Worm (Caenorhabditis elegans) whole organism, L2 larva: ENCODE data around the gene nhr-137.

Source experiments
- R02D3.7 ChIP-seq: fragments of 150-350 bp; optimal IDR thresholded peaks from 2 replicates; lab custom pipeline; 2014; ENCODE audit warnings: missing biosample characterization, missing genetic modification characterization
- alr-1 ChIP-seq: fragments of 150-350 bp; optimal IDR thresholded peaks from 2 replicates; lab custom pipeline; 2014; ENCODE audit warnings: missing biosample characterization, missing genetic modification characterization
- aly-2 ChIP-seq: fragments of 150-350 bp; optimal IDR thresholded peaks from 2 replicates; lab custom pipeline; 2014; ENCODE audit warnings: missing biosample characterization, missing genetic modification characterization
- ama-1 ChIP-seq: fragments of 150-350 bp; optimal IDR thresholded peaks from 2 replicates; lab custom pipeline; 2018; ENCODE audit warnings: inconsistent platforms
- crh-2 ChIP-seq: sonication (generic microtip); optimal IDR thresholded peaks from 2 replicates; lab custom pipeline; 2017; ENCODE audit warnings: missing biosample characterization, missing genetic modification characterization
- dmd-4 ChIP-seq: sonication (generic microtip); optimal IDR thresholded peaks from 2 replicates; lab custom pipeline; 2017; ENCODE audit warnings: missing biosample characterization, missing genetic modification characterization
- egl-27 ChIP-seq: sonication (generic microtip); optimal IDR thresholded peaks from 3 replicates; lab custom pipeline; 2017; ENCODE audit warnings: missing biosample characterization, missing genetic modification reagents, missing genetic modification characterization
- elt-3 ChIP-seq: sonication (generic microtip); optimal IDR thresholded peaks from 2 replicates; lab custom pipeline; 2017; ENCODE audit warnings: missing biosample characterization, missing genetic modification characterization
- fos-1 ChIP-seq: fragments of 150-350 bp; optimal IDR thresholded peaks from 2 replicates; lab custom pipeline; 2014; ENCODE audit warnings: missing biosample characterization, missing genetic modification characterization
- gmeb-1 ChIP-seq: fragments of 150-350 bp; optimal IDR thresholded peaks from 2 replicates; lab custom pipeline; 2014; ENCODE audit warnings: missing biosample characterization, missing genetic modification characterization
- lin-11 ChIP-seq: fragments of 150-350 bp; sonication (generic microtip); optimal IDR thresholded peaks from 2 replicates; lab custom pipeline; 2014; ENCODE audit warnings: missing biosample characterization, missing genetic modification characterization, inconsistent platforms, mixed read lengths
- lin-13 ChIP-seq: fragments of 150-350 bp; optimal IDR thresholded peaks from 2 replicates; lab custom pipeline; 2014; ENCODE audit warnings: missing biosample characterization, missing genetic modification reagents, missing genetic modification characterization
- mab-5 ChIP-seq: fragments of 150-350 bp; optimal IDR thresholded peaks from 2 replicates; lab custom pipeline; 2014; ENCODE audit warnings: missing biosample characterization, missing genetic modification characterization
- mbf-1 ChIP-seq: sonication (generic microtip); optimal IDR thresholded peaks from 2 replicates; lab custom pipeline; 2017; ENCODE audit warnings: missing biosample characterization, missing genetic modification characterization
- mdl-1 ChIP-seq, 2 experiments: fragments of 150-350 bp in 1 of 2; sonication (generic microtip) in 1 of 2; optimal IDR thresholded peaks; 2 replicates each; lab custom pipeline; 2017; ENCODE audit warnings: missing biosample characterization in 2 of 2, missing genetic modification characterization in 2 of 2
- nhr-10 ChIP-seq: sonication (generic microtip); optimal IDR thresholded peaks from 2 replicates; lab custom pipeline; 2017; ENCODE audit warnings: missing biosample characterization, missing genetic modification characterization
- nhr-11 ChIP-seq: fragments of 150-350 bp; optimal IDR thresholded peaks from 2 replicates; lab custom pipeline; 2014; ENCODE audit warnings: missing biosample characterization, missing genetic modification characterization
- nhr-12 ChIP-seq: fragments of 150-350 bp; optimal IDR thresholded peaks from 2 replicates; lab custom pipeline; 2014; ENCODE audit warnings: missing biosample characterization, missing genetic modification characterization
- nhr-129 ChIP-seq: fragments of 150-350 bp; optimal IDR thresholded peaks from 2 replicates; lab custom pipeline; 2014; ENCODE audit warnings: missing biosample characterization, missing genetic modification characterization
- nhr-237 ChIP-seq: fragments of 150-350 bp; optimal IDR thresholded peaks from 2 replicates; lab custom pipeline; 2014; ENCODE audit warnings: missing biosample characterization, missing genetic modification characterization
- nhr-25 ChIP-seq: fragments of 150-350 bp; sonication (generic microtip); optimal IDR thresholded peaks from 3 replicates; lab custom pipeline; 2014; ENCODE audit warnings: missing biosample characterization, missing genetic modification characterization
- nhr-6 ChIP-seq: fragments of 150-350 bp; optimal IDR thresholded peaks from 2 replicates; lab custom pipeline; 2014; ENCODE audit warnings: missing biosample characterization, missing genetic modification characterization
- nhr-77 ChIP-seq: fragments of 150-350 bp; optimal IDR thresholded peaks from 2 replicates; lab custom pipeline; 2014; ENCODE audit warnings: missing biosample characterization, missing genetic modification characterization
- peb-1 ChIP-seq: fragments of 150-350 bp; optimal IDR thresholded peaks from 2 replicates; lab custom pipeline; 2014; ENCODE audit warnings: missing biosample characterization, missing genetic modification characterization
- sem-4 ChIP-seq: fragments of 150-350 bp; optimal IDR thresholded peaks from 2 replicates; lab custom pipeline; 2014; ENCODE audit warnings: missing biosample characterization, missing genetic modification reagents, missing genetic modification characterization
- skn-1 ChIP-seq: sonication (generic microtip); optimal IDR thresholded peaks from 2 replicates; lab custom pipeline; 2017; ENCODE audit warnings: missing biosample characterization, missing genetic modification characterization
- sma-3 ChIP-seq: sonication (generic microtip); optimal IDR thresholded peaks from 2 replicates; lab custom pipeline; 2016; ENCODE audit warnings: missing genetic modification reagents, missing genetic modification characterization, missing compliant biosample characterization
- sma-9 ChIP-seq, 2 experiments: fragments of 150-350 bp in 1 of 2; sonication (generic microtip) in 1 of 2; optimal IDR thresholded peaks; 2 replicates each; lab custom pipeline; 2014 to 2016; ENCODE audit warnings: missing genetic modification characterization in 2 of 2, mild to moderate bottlenecking in 1 of 2, missing biosample characterization in 1 of 2, missing compliant biosample characterization in 1 of 2, missing genetic modification reagents in 1 of 2, moderate library complexity in 1 of 2
- snpc-4 ChIP-seq: fragments of 150-350 bp; optimal IDR thresholded peaks from 2 replicates; lab custom pipeline; 2014; ENCODE audit warnings: missing biosample characterization, missing genetic modification characterization
- unc-39 ChIP-seq: fragments of 150-350 bp; optimal IDR thresholded peaks from 2 replicates; lab custom pipeline; 2014; ENCODE audit warnings: missing biosample characterization, missing genetic modification characterization
- unc-55 ChIP-seq: fragments of 150-350 bp; sonication (generic microtip); optimal IDR thresholded peaks from 3 replicates; lab custom pipeline; 2014; ENCODE audit warnings: missing biosample characterization, missing genetic modification reagents, missing genetic modification characterization
- unc-62 ChIP-seq: fragments of 150-350 bp; optimal IDR thresholded peaks from 2 replicates; lab custom pipeline; 2014; ENCODE audit warnings: missing biosample characterization, missing genetic modification reagents, missing genetic modification characterization
- zag-1 ChIP-seq: fragments of 150-350 bp; optimal IDR thresholded peaks from 2 replicates; lab custom pipeline; 2014; ENCODE audit warnings: missing biosample characterization, missing genetic modification characterization
- ztf-1 ChIP-seq: fragments of 200-800 bp; sonication (Bioruptor generic); conservative IDR thresholded peaks from 2 replicates; pipeline ENCODE4 v1.3.6; 2022; ENCODE audit warnings: missing genetic modification characterization, missing compliant biosample characterization

The nhr-137 gene

ce11 chrX:6630645-6631044 lies 38.2 kb downstream of the nhr-137 start:
- TF ChIP-seq peb-1 (tag; lab: Kevin White, UChicago) (no peak), nhr-11 (tag; lab: Kevin White, UChicago) (no peak), nhr-77 (no peak)

- TF ChIP-seq mab-5 (tag; lab: Kevin White, UChicago) (no peak), peb-1 (tag; lab: Kevin White, UChicago) (no peak), alr-1 (tag; lab: Kevin White, UChicago) (no peak), nhr-11 (tag; lab: Kevin White, UChicago) (no peak), lin-13 (GFP tag; lab: Kevin White, UChicago) (no peak), ama-1 (lab: Kevin White, UChicago) (no peak), sma-3 (GFP tag; lab: Kevin White, UChicago) (no peak), nhr-129 (no peak), R02D3.7 (tag; lab: Kevin White, UChicago) (no peak), crh-2 (no peak), mdl-1 (tag; optimal IDR thresholded peaks at IDR 0.05; lab: Kevin White, UChicago) (no peak), nhr-10 (no peak)
- TF ChIP-seq, all 48 proteins: peak for 0
Measured at ce11 chrX:6625275-6625674, 43.5 kb downstream of the nhr-137 start.

- TF ChIP-seq aly-2 (tag; lab: Kevin White, UChicago) (no peak), fos-1 (no peak), nhr-25 (tag; lab: Kevin White, UChicago) (no peak), nhr-237 (tag; lab: Kevin White, UChicago) (no peak), ztf-1 (no peak), nhr-12 (tag; lab: Kevin White, UChicago) (no peak), unc-62 (GFP tag; lab: Kevin White, UChicago) (no peak), gmeb-1 (tag; lab: Kevin White, UChicago) (no peak), sma-9 (GFP tag; optimal IDR thresholded peaks at IDR 0.05; lab: Kevin White, UChicago) (no peak), sma-9 (tag; optimal IDR thresholded peaks at IDR 0.05; lab: Kevin White, UChicago) (no peak), mbf-1 (no peak)
Measured at ce11 chrX:6622552-6623236, 46.1 kb downstream of the nhr-137 start, which contains the start of gene clec-266. clec-266 (minus strand) TSS chrX:6622915.

- TF ChIP-seq nhr-129: no peak
- TF ChIP-seq nhr-11 (tag; lab: Kevin White, UChicago): no peak
- TF ChIP-seq sem-4: no peak
- TF ChIP-seq sma-3 (GFP tag; lab: Kevin White, UChicago): no peak
- no peak for TF ChIP-seq skn-1 (tag; lab: Kevin White, UChicago)
- no peak for TF ChIP-seq snpc-4 (tag; lab: Kevin White, UChicago)
- TF ChIP-seq nhr-12 (tag; lab: Kevin White, UChicago): no peak
- TF ChIP-seq lin-13 (GFP tag; lab: Kevin White, UChicago): no peak
- no peak for TF ChIP-seq nhr-25 (tag; lab: Kevin White, UChicago)
- no peak for TF ChIP-seq nhr-10
- TF ChIP-seq gmeb-1 (tag; lab: Kevin White, UChicago): no peak
- no peak for TF ChIP-seq unc-39 (tag; lab: Kevin White, UChicago)
- no peak for TF ChIP-seq elt-3 (tag; lab: Kevin White, UChicago)
- no peak for TF ChIP-seq peb-1 (tag; lab: Kevin White, UChicago)
- no peak for TF ChIP-seq nhr-237 (tag; lab: Kevin White, UChicago)
- no peak for TF ChIP-seq alr-1 (tag; lab: Kevin White, UChicago)
- TF ChIP-seq unc-55: no peak
- TF ChIP-seq aly-2 (tag; lab: Kevin White, UChicago): no peak
- TF ChIP-seq ama-1 (lab: Kevin White, UChicago): no peak
- TF ChIP-seq fos-1: no peak
Measured at ce11 chrX:6618712-6619111, 50.1 kb downstream of the nhr-137 start, which contains the start of gene kqt-1. kqt-1 (plus strand) TSS chrX:6619012.

ce11 chrX:6617622-6618021 lies 51.2 kb downstream of the nhr-137 start:
- TF ChIP-seq sma-3 (GFP tag; lab: Kevin White, UChicago) (no peak), alr-1 (tag; lab: Kevin White, UChicago) (no peak), R02D3.7 (tag; lab: Kevin White, UChicago) (no peak), lin-11 (tag; lab: Kevin White, UChicago) (no peak), peb-1 (tag; lab: Kevin White, UChicago) (no peak), crh-2 (no peak), mdl-1 (tag; optimal IDR thresholded peaks at IDR 0.05; lab: Kevin White, UChicago) (no peak), nhr-6 (no peak), unc-62 (GFP tag; lab: Kevin White, UChicago) (no peak), sem-4 (no peak), nhr-11 (tag; lab: Kevin White, UChicago) (no peak), zag-1 (tag; lab: Kevin White, UChicago) (no peak), nhr-12 (tag; lab: Kevin White, UChicago) (no peak), dmd-4 (tag; lab: Kevin White, UChicago) (no peak), unc-39 (tag; lab: Kevin White, UChicago) (no peak), fos-1 (no peak), egl-27 (tag; lab: Kevin White, UChicago) (no peak), gmeb-1 (tag; lab: Kevin White, UChicago) (no peak)
- TF ChIP-seq, all 48 proteins: peak for 0
